Fruit fly (Drosophila melanogaster) ovary, adult (tissue): ENCODE data around the gene Pxn.
A peak's percentile ranks its signal among the peaks of the same experiment; 100 is the strongest.

Experiments used
- CG17801 ChIP-seq: fragments of 200-800 bp; optimal IDR thresholded peaks from 2 replicates; lab custom pipeline; 2019; ENCODE audit warnings: missing biosample characterization, mild to moderate bottlenecking, missing genetic modification characterization, moderate library complexity; ENCODE audit not compliant: partially characterized antibody

Pxn gene

dm6 chr3L:2570269-2570723, 59.6 kb downstream of the Pxn start:
- TF ChIP-seq CG17801 (GFP tag; lab: Kevin White, UChicago) = peak; percentile 86

- no peak for TF ChIP-seq CG17801 (GFP tag; lab: Kevin White, UChicago)
Measured at dm6 chr3L:2568274-2568673, 61.6 kb downstream of the Pxn start.

- TF ChIP-seq CG17801 (GFP tag; lab: Kevin White, UChicago) = no peak
Measured at dm6 chr3L:2567050-2567609, 62.7 kb downstream of the Pxn start.

- no peak for TF ChIP-seq CG17801 (GFP tag; lab: Kevin White, UChicago)
Measured at dm6 chr3L:2566029-2566428, 63.8 kb downstream of the Pxn start.

- TF ChIP-seq CG17801 (GFP tag; lab: Kevin White, UChicago) = no peak
Measured at dm6 chr3L:2555670-2556069, 74.2 kb downstream of the Pxn start.

- peak; percentile 86 for TF ChIP-seq CG17801 (GFP tag; lab: Kevin White, UChicago)
Measured at dm6 chr3L:2554118-2554814, 75.6 kb downstream of the Pxn start, which contains the start of gene Spn. TSS of gene Spn (minus strand) at chr3L:2554292.

- TF ChIP-seq CG17801 (GFP tag; lab: Kevin White, UChicago) = peak; percentile 95
Measured at dm6 chr3L:2552844-2553839, 76.7 kb downstream of the Pxn start.

dm6 chr3L:2552116-2552843, 77.6 kb downstream of the Pxn start:
- TF ChIP-seq CG17801 (GFP tag; lab: Kevin White, UChicago) = no peak
